Fruit fly (Drosophila melanogaster) whole organism, embryonic: Measurements from ENCODE around the gene CG4576.
A peak's percentile ranks its signal among the peaks of the same experiment; 100 is the strongest.

Experiments used
- Atf-2 ChIP-seq: fragments of 200-800 bp; sonication (Bioruptor generic); optimal IDR thresholded peaks from 2 replicates; lab custom pipeline; 2016; ENCODE audit warnings: missing biosample characterization, missing genetic modification characterization
- Atf3 ChIP-seq: fragments of 200-800 bp; sonication (Bioruptor generic); optimal IDR thresholded peaks from 3 replicates; lab custom pipeline; 2016; ENCODE audit warnings: missing biosample characterization, missing genetic modification characterization
- BEAF-32 ChIP-seq: fragments of 200-800 bp; sonication (Bioruptor generic); optimal IDR thresholded peaks from 3 replicates; lab custom pipeline; 2017; ENCODE audit warnings: missing biosample characterization, missing genetic modification characterization, mild to moderate bottlenecking, moderate library complexity, missing genetic modification reagents
- CG10267 ChIP-seq: fragments of 200-800 bp; sonication (Bioruptor generic); optimal IDR thresholded peaks from 2 replicates; lab custom pipeline; 2018; ENCODE audit warnings: missing biosample characterization, mild to moderate bottlenecking, missing genetic modification characterization, moderate library complexity
- CG12659 ChIP-seq: fragments of 200-800 bp; sonication (Bioruptor generic); optimal IDR thresholded peaks from 3 replicates; lab custom pipeline; 2017; ENCODE audit warnings: mild to moderate bottlenecking, missing biosample characterization, missing genetic modification reagents, missing genetic modification characterization
- CG12744 ChIP-seq: fragments of 200-800 bp; sonication (Bioruptor generic); optimal IDR thresholded peaks from 2 replicates; lab custom pipeline; 2016; ENCODE audit warnings: missing biosample characterization, missing genetic modification characterization
- CG13287 ChIP-seq: fragments of 200-800 bp; sonication (Bioruptor generic); IDR thresholded peaks from 2 replicates; pipeline ENCODE4 v1.3.6; 2022; ENCODE audit warnings: missing biosample characterization, missing genetic modification characterization; ENCODE audit not compliant: partially characterized antibody
- CG14860 ChIP-seq: fragments of 200-800 bp; sonication (Bioruptor generic); IDR thresholded peaks from 3 replicates; pipeline ENCODE4 v1.3.6; 2022; ENCODE audit warnings: missing biosample characterization, missing genetic modification characterization; ENCODE audit not compliant: partially characterized antibody
- CG1603 ChIP-seq: fragments of 200-800 bp; sonication (Bioruptor generic); optimal IDR thresholded peaks from 2 replicates; lab custom pipeline; 2019; ENCODE audit warnings: missing biosample characterization, mild to moderate bottlenecking, missing genetic modification characterization, moderate library complexity
- CG16813 ChIP-seq: fragments of 200-800 bp; sonication (Bioruptor generic); IDR thresholded peaks from 3 replicates; pipeline ENCODE4 v1.3.6; 2022; ENCODE audit warnings: missing biosample characterization, missing genetic modification characterization; ENCODE audit not compliant: partially characterized antibody
- CG2116 ChIP-seq: fragments of 200-800 bp; sonication (Bioruptor generic); optimal IDR thresholded peaks from 3 replicates; lab custom pipeline; 2018; ENCODE audit warnings: missing biosample characterization, mild to moderate bottlenecking, missing genetic modification characterization
- CG2129 ChIP-seq: fragments of 200-800 bp; sonication (Bioruptor generic); IDR thresholded peaks from 2 replicates; pipeline ENCODE4 v1.3.6; 2022; ENCODE audit warnings: missing biosample characterization, missing genetic modification characterization; ENCODE audit not compliant: partially characterized antibody
- CG34224 ChIP-seq: fragments of 200-800 bp; sonication (Bioruptor generic); IDR thresholded peaks from 3 replicates; pipeline ENCODE4 v1.3.6; 2022; ENCODE audit warnings: missing biosample characterization, missing genetic modification characterization; ENCODE audit not compliant: partially characterized antibody
- CG6813 ChIP-seq: fragments of 200-800 bp; sonication (Bioruptor generic); optimal IDR thresholded peaks from 2 replicates; lab custom pipeline; 2017; ENCODE audit warnings: missing biosample characterization, missing genetic modification characterization, mild to moderate bottlenecking, moderate library complexity, missing genetic modification reagents
- CrebB ChIP-seq: fragments of 200-800 bp; sonication (Bioruptor generic); optimal IDR thresholded peaks from 3 replicates; lab custom pipeline; 2018; ENCODE audit warnings: missing biosample characterization, mild to moderate bottlenecking, missing genetic modification characterization
- Dll ChIP-seq: fragments of 200-800 bp; sonication (Bioruptor generic); IDR thresholded peaks from 4 replicates; pipeline ENCODE4 v1.3.6; 2022; ENCODE audit warnings: missing biosample characterization, missing genetic modification characterization; ENCODE audit not compliant: partially characterized antibody
- Doc3 ChIP-seq: fragments of 200-800 bp; sonication (Bioruptor generic); IDR thresholded peaks from 3 replicates; pipeline ENCODE4 v1.3.6; 2022; ENCODE audit warnings: missing biosample characterization, missing genetic modification characterization; ENCODE audit not compliant: partially characterized antibody
- Dp ChIP-seq: fragments of 200-800 bp; sonication (Bioruptor generic); optimal IDR thresholded peaks from 2 replicates; lab custom pipeline; 2018; ENCODE audit warnings: missing biosample characterization, mild to moderate bottlenecking, missing genetic modification characterization, moderate library complexity
- Dref ChIP-seq: fragments of 200-800 bp; sonication (Bioruptor generic); IDR thresholded peaks from 2 replicates; pipeline ENCODE4 v1.3.6; 2022; ENCODE audit warnings: missing biosample characterization, missing genetic modification characterization
- E2f2 ChIP-seq: fragments of 200-800 bp; sonication (Bioruptor generic); IDR thresholded peaks from 2 replicates; pipeline ENCODE4 v1.3.6; 2022; ENCODE audit warnings: missing biosample characterization, missing genetic modification characterization
- HLH4C ChIP-seq: fragments of 200-800 bp; sonication (Bioruptor generic); IDR thresholded peaks from 3 replicates; pipeline ENCODE4 v1.3.6; 2022; ENCODE audit warnings: missing biosample characterization, missing genetic modification characterization; ENCODE audit not compliant: partially characterized antibody
- MBD-R2 ChIP-seq: fragments of 200-800 bp; sonication (Bioruptor generic); IDR thresholded peaks from 2 replicates; pipeline ENCODE4 v1.3.6; 2022; ENCODE audit warnings: missing biosample characterization, missing genetic modification characterization
- Med ChIP-seq: fragments of 200-800 bp; sonication (Bioruptor generic); peaks from one replicate; lab custom pipeline; 2016; ENCODE audit warnings: missing biosample characterization, missing genetic modification characterization, mild to moderate bottlenecking, inconsistent platforms, moderate library complexity
- Scr ChIP-seq: fragments of 200-800 bp; sonication (Bioruptor generic); IDR thresholded peaks from 2 replicates; pipeline ENCODE4 v1.3.6; 2022; ENCODE audit warnings: missing biosample characterization, missing genetic modification characterization; ENCODE audit not compliant: partially characterized antibody
- Sin3A ChIP-seq: fragments of >200 bp; optimal IDR thresholded peaks from 2 replicates; lab custom pipeline; 2018
- Sry-δ ChIP-seq: fragments of 200-800 bp; sonication (Bioruptor generic); optimal IDR thresholded peaks from 2 replicates; lab custom pipeline; 2016; ENCODE audit warnings: missing biosample characterization, missing genetic modification characterization
- ac ChIP-seq: fragments of 200-800 bp; sonication (Bioruptor generic); optimal IDR thresholded peaks from 3 replicates; lab custom pipeline; 2017; ENCODE audit warnings: missing biosample characterization, mild to moderate bottlenecking, missing genetic modification characterization
- amos ChIP-seq: fragments of 200-800 bp; sonication (Bioruptor generic); IDR thresholded peaks from 2 replicates; pipeline ENCODE4 v1.3.6; 2022; ENCODE audit warnings: missing biosample characterization, missing genetic modification characterization; ENCODE audit not compliant: partially characterized antibody
- ara ChIP-seq: fragments of 200-800 bp; sonication (Bioruptor generic); IDR thresholded peaks from 2 replicates; pipeline ENCODE4 v1.3.6; 2022; ENCODE audit warnings: missing biosample characterization, missing genetic modification characterization
- chinmo ChIP-seq: fragments of 200-800 bp; sonication (Bioruptor generic); IDR thresholded peaks from 4 replicates; pipeline ENCODE4 v1.3.6; 2022; ENCODE audit warnings: missing biosample characterization, missing genetic modification characterization; ENCODE audit not compliant: partially characterized antibody
- dati ChIP-seq: fragments of 200-800 bp; sonication (Bioruptor generic); IDR thresholded peaks from 2 replicates; pipeline ENCODE4 v1.3.6; 2022; ENCODE audit warnings: missing biosample characterization, missing genetic modification characterization
- dimm ChIP-seq: fragments of 200-800 bp; sonication (Bioruptor generic); IDR thresholded peaks from 2 replicates; pipeline ENCODE4 v1.3.6; 2022; ENCODE audit warnings: missing biosample characterization, missing genetic modification characterization
- hbn ChIP-seq: fragments of 200-800 bp; sonication (Bioruptor generic); IDR thresholded peaks from 2 replicates; pipeline ENCODE4 v1.3.6; 2022; ENCODE audit warnings: missing biosample characterization, missing genetic modification characterization; ENCODE audit not compliant: partially characterized antibody
- inv ChIP-seq: fragments of 200-800 bp; sonication (Bioruptor generic); IDR thresholded peaks from 2 replicates; pipeline ENCODE4 v1.3.6; 2022; ENCODE audit warnings: missing biosample characterization, missing genetic modification characterization; ENCODE audit not compliant: partially characterized antibody
- klu ChIP-seq: fragments of 200-800 bp; sonication (Bioruptor generic); IDR thresholded peaks from 2 replicates; pipeline ENCODE4 v1.3.6; 2022; ENCODE audit warnings: missing biosample characterization, missing genetic modification characterization
- knrl ChIP-seq: fragments of 200-800 bp; sonication (Bioruptor generic); IDR thresholded peaks from 3 replicates; pipeline ENCODE4 v1.3.6; 2022; ENCODE audit warnings: missing biosample characterization, missing genetic modification characterization; ENCODE audit not compliant: partially characterized antibody
- lola ChIP-seq, 3 experiments: fragments of >200 bp in 2 of 3; fragments of 200-800 bp in 1 of 3; sonication (Bioruptor generic) in 1 of 3; optimal IDR thresholded peaks; 2 replicates each; lab custom pipeline; 2017 to 2019; ENCODE audit warnings: missing biosample characterization in 3 of 3, missing genetic modification characterization in 3 of 3, mild to moderate bottlenecking in 1 of 3, moderate library complexity in 1 of 3
- pzg ChIP-seq: fragments of 200-800 bp; sonication (Bioruptor generic); optimal IDR thresholded peaks from 3 replicates; lab custom pipeline; 2018; ENCODE audit warnings: missing biosample characterization, mild to moderate bottlenecking, missing genetic modification characterization, moderate library complexity
- rib ChIP-seq: fragments of 200-800 bp; sonication (Bioruptor generic); IDR thresholded peaks from 2 replicates; pipeline ENCODE4 v1.3.6; 2022; ENCODE audit warnings: missing biosample characterization, missing genetic modification characterization
- sens ChIP-seq: fragments of 200-800 bp; sonication (Bioruptor generic); peaks from one replicate; lab custom pipeline; 2016; ENCODE audit warnings: missing biosample characterization, missing genetic modification characterization
- sna ChIP-seq: fragments of 200-800 bp; sonication (Bioruptor generic); IDR thresholded peaks from 2 replicates; pipeline ENCODE4 v1.3.6; 2022; ENCODE audit warnings: missing biosample characterization, missing genetic modification characterization; ENCODE audit not compliant: partially characterized antibody
- stwl ChIP-seq: fragments of 200-800 bp; sonication (Bioruptor generic); optimal IDR thresholded peaks from 3 replicates; lab custom pipeline; 2018; ENCODE audit warnings: missing biosample characterization, mild to moderate bottlenecking, missing genetic modification characterization, moderate library complexity
- tio ChIP-seq: fragments of 200-800 bp; sonication (Bioruptor generic); optimal IDR thresholded peaks from 2 replicates; lab custom pipeline; 2017; ENCODE audit warnings: missing biosample characterization, missing genetic modification characterization, inconsistent platforms
- unc-4 ChIP-seq: fragments of 200-800 bp; sonication (Bioruptor generic); IDR thresholded peaks from 2 replicates; pipeline ENCODE4 v1.3.6; 2022; ENCODE audit warnings: missing biosample characterization, missing genetic modification characterization; ENCODE audit not compliant: partially characterized antibody
- vnd ChIP-seq: fragments of 200-800 bp; sonication (Bioruptor generic); IDR thresholded peaks from 3 replicates; pipeline ENCODE4 v1.3.6; 2022; ENCODE audit warnings: missing biosample characterization, missing genetic modification characterization; ENCODE audit not compliant: partially characterized antibody

The CG4576 gene

DNA sequence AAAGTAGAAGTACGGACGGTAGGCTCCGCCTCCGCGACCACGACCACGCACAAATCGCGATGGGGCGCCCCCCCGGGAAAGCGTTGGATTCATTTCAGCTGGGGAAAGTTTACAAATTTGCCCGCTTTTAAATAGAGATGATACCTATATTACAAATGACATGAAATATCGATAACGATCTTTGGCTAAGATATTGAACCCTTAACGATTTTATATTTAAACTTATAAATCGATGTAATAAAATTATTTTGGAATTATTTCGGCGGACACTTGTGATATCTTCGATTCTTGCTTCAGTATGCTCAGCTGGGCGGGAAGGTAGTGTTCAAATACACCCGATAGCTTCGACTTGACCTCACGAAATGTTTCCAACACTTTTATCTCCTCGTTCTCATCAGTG lies 7.0 kb downstream of the CG4576 start, which contains the start of gene rec:
TSS of gene rec (minus strand) at position 108 of the 400 bp plus-strand sequence.
- no peak for TF ChIP-seq dimm (GFP tag; lab: Robert Waterston, UW)
- peak; percentile 74 for TF ChIP-seq CG13287 (GFP tag; lab: Robert Waterston, UW)
- peak; percentile 52; the same call in 1 of the 3 replicates for TF ChIP-seq Doc3 (GFP tag; lab: Robert Waterston, UW)
- no peak for TF ChIP-seq ac (GFP tag; lab: Kevin White, UChicago)
- TF ChIP-seq Dref (GFP tag; lab: Robert Waterston, UW) = peak; percentile 52
- TF ChIP-seq rib (GFP tag; lab: Robert Waterston, UW) = no peak
- peak; percentile 60 for TF ChIP-seq BEAF-32 (GFP tag; lab: Kevin White, UChicago)
- peak; percentile 17; the same call in 1 of the 2 replicates for TF ChIP-seq CG2129 (GFP tag; lab: Robert Waterston, UW)
- TF ChIP-seq CG6813 = no peak
- TF ChIP-seq CG2116 (GFP tag; lab: Kevin White, UChicago) = peak; percentile 26
- no peak for TF ChIP-seq ara (GFP tag; lab: Robert Waterston, UW)
- 0 out of 4 replicates have a peak, but pooled peaks have one; percentile 42 for TF ChIP-seq chinmo (GFP tag; lab: Robert Waterston, UW)
- TF ChIP-seq Scr (GFP tag; lab: Robert Waterston, UW) = peak; percentile 64
- TF ChIP-seq CG12659 (GFP tag; lab: Kevin White, UChicago) = no peak
- TF ChIP-seq pzg = peak; percentile 19
- TF ChIP-seq CG1603 (tag; lab: Kevin White, UChicago) = peak; percentile 36
- TF ChIP-seq lola (GFP tag; optimal IDR thresholded peaks at IDR 0.05; lab: Kevin White, UChicago) = no peak
- TF ChIP-seq E2f2 (GFP tag; lab: Robert Waterston, UW) = peak; percentile 70
- TF ChIP-seq Med = peak; percentile 66
- TF ChIP-seq Dp (GFP tag; lab: Kevin White, UChicago) = peak; percentile 54
- peak; percentile 41; the same call in 1 of the 3 replicates for TF ChIP-seq CG14860 (GFP tag; lab: Robert Waterston, UW)
- peak; percentile 31; the same call in 1 of the 2 replicates for TF ChIP-seq hbn (GFP tag; lab: Robert Waterston, UW)
- TF ChIP-seq klu = no peak
- TF ChIP-seq Atf-2 (GFP tag; lab: Kevin White, UChicago) = no peak
- TF ChIP-seq CG34224 (GFP tag; lab: Robert Waterston, UW) = peak; percentile 42; the same call in 1 of the 3 replicates
- TF ChIP-seq knrl (GFP tag; lab: Robert Waterston, UW) = peak; percentile 66; the same call in 2 of the 3 replicates
- TF ChIP-seq CG16813 = peak; percentile 35; the same call in 2 of the 3 replicates
- TF ChIP-seq CG10267 (tag; lab: Kevin White, UChicago) = peak; percentile 14
- TF ChIP-seq Sry-δ = peak; percentile 57
- peak; percentile 63 for TF ChIP-seq unc-4 (GFP tag; lab: Robert Waterston, UW)
- TF ChIP-seq HLH4C = peak; percentile 57; the same call in 2 of the 3 replicates
- no peak for TF ChIP-seq dati (GFP tag; lab: Robert Waterston, UW)
- TF ChIP-seq vnd (GFP tag; lab: Robert Waterston, UW) = 0 out of 3 replicates have a peak, but pooled peaks have one; percentile 31
- TF ChIP-seq tio (GFP tag; lab: Kevin White, UChicago) = no peak
- peak; percentile 17 for TF ChIP-seq sens (GFP tag; lab: Kevin White, UChicago)
- no peak for TF ChIP-seq CrebB
- no peak for TF ChIP-seq CG12744 (GFP tag; lab: Kevin White, UChicago)
- no peak for TF ChIP-seq stwl
- TF ChIP-seq MBD-R2 = peak; percentile 33
- TF ChIP-seq Atf3 = no peak
- peak; percentile 17 for TF ChIP-seq Sin3A (lab: Kevin White, UChicago)
- peak; percentile 43 for TF ChIP-seq amos (GFP tag; lab: Robert Waterston, UW)
- peak; percentile 58; the same call in 1 of the 2 replicates for TF ChIP-seq sna (GFP tag; lab: Robert Waterston, UW)
- TF ChIP-seq Dll (GFP tag; lab: Robert Waterston, UW) = peak; percentile 74
- 0 out of 2 replicates have a peak, but pooled peaks have one; percentile 7 for TF ChIP-seq inv (GFP tag; lab: Robert Waterston, UW)
